Worm (Caenorhabditis elegans) whole organism, late embryonic: ENCODE data around the gene nlp-29.

Experiments
- ama-1 ChIP-seq: fragments of 150-350 bp; optimal IDR thresholded peaks from 2 replicates; lab custom pipeline; 2014
- ceh-9 ChIP-seq: sonication (generic microtip); optimal IDR thresholded peaks from 2 replicates; lab custom pipeline; 2016; ENCODE audit warnings: mild to moderate bottlenecking, missing genetic modification characterization, inconsistent platforms, missing compliant biosample characterization
- elt-2 ChIP-seq: sonication (generic microtip); optimal IDR thresholded peaks from 2 replicates; lab custom pipeline; 2016; ENCODE audit warnings: missing genetic modification reagents, missing genetic modification characterization, missing compliant biosample characterization
- ets-4 ChIP-seq: sonication (generic microtip); optimal IDR thresholded peaks from 2 replicates; lab custom pipeline; 2016; ENCODE audit warnings: missing genetic modification characterization, missing compliant biosample characterization
- hlh-30 ChIP-seq: sonication (generic microtip); optimal IDR thresholded peaks from 2 replicates; lab custom pipeline; 2017; ENCODE audit warnings: antibody characterized with exemption, missing genetic modification characterization, missing compliant biosample characterization; ENCODE audit not compliant: insufficient read depth
- nfya-1 ChIP-seq: sonication (generic microtip); optimal IDR thresholded peaks from 2 replicates; lab custom pipeline; 2017; ENCODE audit warnings: missing genetic modification characterization, mild to moderate bottlenecking, missing compliant biosample characterization, antibody characterized with exemption, moderate library complexity
- pqm-1 ChIP-seq: sonication (generic microtip); optimal IDR thresholded peaks from 2 replicates; lab custom pipeline; 2016; ENCODE audit warnings: missing genetic modification characterization, missing compliant biosample characterization

- no peak for TF ChIP-seq ets-4 (tag; lab: Kevin White, UChicago)
- TF ChIP-seq hlh-30 (tag; lab: Kevin White, UChicago) = no peak
- no peak for TF ChIP-seq pqm-1 (tag; lab: Kevin White, UChicago)
- no peak for TF ChIP-seq elt-2 (tag; lab: Kevin White, UChicago)
- TF ChIP-seq ceh-9 (tag; lab: Kevin White, UChicago) = no peak
- TF ChIP-seq ama-1 (lab: Kevin White, UChicago) = no peak
- no peak for TF ChIP-seq nfya-1
Observed at ce11 chrV:3967762-3968161, 16.5 kb upstream of the nlp-29 start, which contains the start of gene cyp-34A8.
